Fruit fly (Drosophila melanogaster) whole organism, prepupa: ENCODE data around the gene Pdss2.

Experiments
- Blimp-1 ChIP-seq: fragments of 200-800 bp; sonication (Bioruptor generic); optimal IDR thresholded peaks from 3 replicates; lab custom pipeline; 2017; ENCODE audit warnings: missing biosample characterization, missing genetic modification characterization, mild to moderate bottlenecking, moderate library complexity, missing genetic modification reagents
- CG10631 ChIP-seq: fragments of 200-800 bp; sonication (Bioruptor generic); optimal IDR thresholded peaks from 2 replicates; lab custom pipeline; 2016; ENCODE audit warnings: missing biosample characterization, missing genetic modification characterization
- CG11294 ChIP-seq: fragments of 200-800 bp; sonication (Bioruptor generic); IDR thresholded peaks from 2 replicates; pipeline ENCODE4 v1.3.6; 2022; ENCODE audit warnings: missing biosample characterization, missing genetic modification characterization
- CG11902 ChIP-seq: fragments of 200-800 bp; sonication (Bioruptor generic); optimal IDR thresholded peaks from 3 replicates; lab custom pipeline; 2016; ENCODE audit warnings: missing biosample characterization, missing genetic modification characterization
- CG15336 ChIP-seq: fragments of 200-800 bp; sonication (Bioruptor generic); IDR thresholded peaks from 2 replicates; pipeline ENCODE4 v1.3.6; 2022; ENCODE audit warnings: missing biosample characterization, missing genetic modification characterization
- CG1621 ChIP-seq: fragments of 200-800 bp; sonication (Bioruptor generic); optimal IDR thresholded peaks from 3 replicates; lab custom pipeline; 2018; ENCODE audit warnings: missing biosample characterization, mild to moderate bottlenecking, missing genetic modification characterization
- CG16779 ChIP-seq: fragments of 200-800 bp; sonication (Bioruptor generic); optimal IDR thresholded peaks from 3 replicates; lab custom pipeline; 2017; ENCODE audit warnings: missing biosample characterization, mild to moderate bottlenecking, missing genetic modification characterization
- CG3032 ChIP-seq: fragments of 200-800 bp; optimal IDR thresholded peaks from 2 replicates; lab custom pipeline; 2019; ENCODE audit warnings: missing biosample characterization, mild to moderate bottlenecking, missing genetic modification characterization, moderate library complexity
- CG32006 ChIP-seq: fragments of 200-800 bp; sonication (Bioruptor generic); optimal IDR thresholded peaks from 3 replicates; lab custom pipeline; 2017; ENCODE audit warnings: missing biosample characterization, mild to moderate bottlenecking, missing genetic modification characterization
- CG6276 ChIP-seq: fragments of 200-800 bp; sonication (Bioruptor generic); optimal IDR thresholded peaks from 2 replicates; lab custom pipeline; 2017; ENCODE audit warnings: missing biosample characterization, mild to moderate bottlenecking, missing genetic modification characterization
- CG6792 ChIP-seq: fragments of 200-800 bp; sonication (Bioruptor generic); optimal IDR thresholded peaks from 3 replicates; lab custom pipeline; 2016; ENCODE audit warnings: missing biosample characterization, missing genetic modification characterization
- CG6808 ChIP-seq: fragments of 200-800 bp; sonication (Bioruptor generic); optimal IDR thresholded peaks from 3 replicates; lab custom pipeline; 2017; ENCODE audit warnings: missing biosample characterization, missing genetic modification characterization, mild to moderate bottlenecking, moderate library complexity, missing genetic modification reagents
- CG6854 ChIP-seq: fragments of 200-800 bp; sonication (Bioruptor generic); optimal IDR thresholded peaks from 2 replicates; lab custom pipeline; 2017; ENCODE audit warnings: missing biosample characterization, mild to moderate bottlenecking, missing genetic modification characterization
- CG7368 ChIP-seq: fragments of 200-800 bp; sonication (Bioruptor generic); optimal IDR thresholded peaks from 3 replicates; lab custom pipeline; 2016; ENCODE audit warnings: missing biosample characterization, missing genetic modification characterization
- CG8119 ChIP-seq: fragments of 200-800 bp; sonication (Bioruptor generic); IDR thresholded peaks from 3 replicates; pipeline ENCODE4 v1.3.6; 2022; ENCODE audit warnings: missing biosample characterization, missing genetic modification characterization
- CG8319 ChIP-seq: fragments of 200-800 bp; sonication (Bioruptor generic); optimal IDR thresholded peaks from 3 replicates; lab custom pipeline; 2016; ENCODE audit warnings: missing biosample characterization, missing genetic modification characterization
- CG9139 ChIP-seq: fragments of 200-800 bp; sonication (Bioruptor generic); optimal IDR thresholded peaks from 3 replicates; lab custom pipeline; 2017; ENCODE audit warnings: missing biosample characterization, mild to moderate bottlenecking, missing genetic modification characterization
- Eip75B ChIP-seq: fragments of 200-800 bp; sonication (Bioruptor generic); optimal IDR thresholded peaks from 3 replicates; lab custom pipeline; 2016; ENCODE audit warnings: missing biosample characterization, missing genetic modification characterization
- Eip78C ChIP-seq: fragments of 200-800 bp; sonication (Bioruptor generic); peaks from one replicate; lab custom pipeline; 2016; ENCODE audit warnings: missing biosample characterization, missing genetic modification characterization
- Ets96B ChIP-seq: fragments of 200-800 bp; optimal IDR thresholded peaks from 2 replicates; lab custom pipeline; 2019; ENCODE audit warnings: missing biosample characterization, mild to moderate bottlenecking, missing genetic modification characterization, moderate library complexity
- Gug ChIP-seq: fragments of 200-800 bp; sonication (Bioruptor generic); IDR thresholded peaks from 2 replicates; pipeline ENCODE4 v1.3.6; 2022; ENCODE audit warnings: missing biosample characterization, missing genetic modification characterization
- Hr38 ChIP-seq: sonication (Bioruptor generic); optimal IDR thresholded peaks from 2 replicates; lab custom pipeline; 2016; ENCODE audit warnings: missing biosample characterization, missing genetic modification characterization
- Hr39 ChIP-seq: fragments of 200-800 bp; sonication (Bioruptor generic); optimal IDR thresholded peaks from 2 replicates; lab custom pipeline; 2016; ENCODE audit warnings: missing biosample characterization, missing genetic modification characterization
- Lpt ChIP-seq: fragments of 200-800 bp; sonication (Bioruptor generic); optimal IDR thresholded peaks from 3 replicates; lab custom pipeline; 2016; ENCODE audit warnings: missing biosample characterization, missing genetic modification characterization
- Met ChIP-seq: fragments of 200-800 bp; sonication (Bioruptor generic); optimal IDR thresholded peaks from 3 replicates; lab custom pipeline; 2016; ENCODE audit warnings: missing biosample characterization, missing genetic modification characterization
- Smox ChIP-seq: fragments of 200-800 bp; sonication (Bioruptor generic); optimal IDR thresholded peaks from 3 replicates; lab custom pipeline; 2016; ENCODE audit warnings: missing biosample characterization, missing genetic modification characterization
- Sox102F ChIP-seq: fragments of 200-800 bp; sonication (Bioruptor generic); optimal IDR thresholded peaks from 2 replicates; lab custom pipeline; 2016; ENCODE audit warnings: missing biosample characterization, mild to moderate bottlenecking, missing genetic modification characterization
- Sox15 ChIP-seq: fragments of 200-800 bp; sonication (Bioruptor generic); optimal IDR thresholded peaks from 3 replicates; lab custom pipeline; 2016; ENCODE audit warnings: missing biosample characterization, missing genetic modification characterization
- achi ChIP-seq: fragments of 200-800 bp; sonication (Bioruptor generic); optimal IDR thresholded peaks from 3 replicates; lab custom pipeline; 2016; ENCODE audit warnings: missing biosample characterization, missing genetic modification characterization
- cyc ChIP-seq: fragments of 200-800 bp; sonication (Bioruptor generic); optimal IDR thresholded peaks from 3 replicates; lab custom pipeline; 2016; ENCODE audit warnings: missing biosample characterization, missing genetic modification characterization
- dac ChIP-seq: fragments of 200-800 bp; sonication (Bioruptor generic); optimal IDR thresholded peaks from 2 replicates; lab custom pipeline; 2017; ENCODE audit warnings: missing biosample characterization, mild to moderate bottlenecking, missing genetic modification characterization
- dsx ChIP-seq: fragments of 200-800 bp; optimal IDR thresholded peaks from 3 replicates; lab custom pipeline; 2019; ENCODE audit warnings: missing biosample characterization, mild to moderate bottlenecking, missing genetic modification characterization, moderate library complexity; ENCODE audit not compliant: poor library complexity, severe bottlenecking
- eg ChIP-seq: fragments of 200-800 bp; sonication (Bioruptor generic); IDR thresholded peaks from 3 replicates; pipeline ENCODE4 v1.3.6; 2022; ENCODE audit warnings: missing biosample characterization, missing genetic modification characterization
- esn ChIP-seq: fragments of 200-800 bp; sonication (Bioruptor generic); optimal IDR thresholded peaks from 2 replicates; lab custom pipeline; 2016; ENCODE audit warnings: missing biosample characterization, mild to moderate bottlenecking, missing genetic modification characterization, moderate library complexity
- fd59A ChIP-seq: fragments of 200-800 bp; sonication (Bioruptor generic); optimal IDR thresholded peaks from 2 replicates; lab custom pipeline; 2017; ENCODE audit warnings: missing biosample characterization, mild to moderate bottlenecking, missing genetic modification characterization, missing genetic modification reagents
- fd85E ChIP-seq: fragments of 200-800 bp; sonication (Bioruptor generic); optimal IDR thresholded peaks from 3 replicates; lab custom pipeline; 2016; ENCODE audit warnings: missing biosample characterization, missing genetic modification characterization
- fkh ChIP-seq: fragments of 200-800 bp; sonication (Bioruptor generic); optimal IDR thresholded peaks from 3 replicates; lab custom pipeline; 2017; ENCODE audit warnings: missing biosample characterization, mild to moderate bottlenecking, missing genetic modification characterization, moderate library complexity
- lz ChIP-seq: fragments of 200-800 bp; sonication (Bioruptor generic); optimal IDR thresholded peaks from 3 replicates; lab custom pipeline; 2016; ENCODE audit warnings: missing biosample characterization, missing genetic modification characterization
- net ChIP-seq: fragments of 200-800 bp; sonication (Bioruptor generic); optimal IDR thresholded peaks from 3 replicates; lab custom pipeline; 2016; ENCODE audit warnings: missing biosample characterization, missing genetic modification characterization
- salr ChIP-seq, 2 experiments: fragments of 200-800 bp; sonication (Bioruptor generic); optimal IDR thresholded peaks; 3 replicates each; lab custom pipeline; 2016 to 2018; ENCODE audit warnings: missing biosample characterization in 2 of 2, missing genetic modification characterization in 2 of 2, mild to moderate bottlenecking in 1 of 2
- spab ChIP-seq: fragments of 200-800 bp; sonication (Bioruptor generic); optimal IDR thresholded peaks from 2 replicates; lab custom pipeline; 2017; ENCODE audit warnings: missing biosample characterization, mild to moderate bottlenecking, missing genetic modification characterization, missing genetic modification reagents
- svp ChIP-seq: fragments of 200-800 bp; sonication (Bioruptor generic); peaks from one replicate; lab custom pipeline; 2016; ENCODE audit warnings: missing biosample characterization, missing genetic modification characterization
- topi ChIP-seq: fragments of 200-800 bp; sonication (Bioruptor generic); optimal IDR thresholded peaks from 3 replicates; lab custom pipeline; 2016; ENCODE audit warnings: missing biosample characterization, missing genetic modification characterization
- vri ChIP-seq: fragments of 200-800 bp; sonication (Bioruptor generic); optimal IDR thresholded peaks from 3 replicates; lab custom pipeline; 2016; ENCODE audit warnings: missing biosample characterization, mild to moderate bottlenecking, missing genetic modification characterization

The Pdss2 gene

DNA sequence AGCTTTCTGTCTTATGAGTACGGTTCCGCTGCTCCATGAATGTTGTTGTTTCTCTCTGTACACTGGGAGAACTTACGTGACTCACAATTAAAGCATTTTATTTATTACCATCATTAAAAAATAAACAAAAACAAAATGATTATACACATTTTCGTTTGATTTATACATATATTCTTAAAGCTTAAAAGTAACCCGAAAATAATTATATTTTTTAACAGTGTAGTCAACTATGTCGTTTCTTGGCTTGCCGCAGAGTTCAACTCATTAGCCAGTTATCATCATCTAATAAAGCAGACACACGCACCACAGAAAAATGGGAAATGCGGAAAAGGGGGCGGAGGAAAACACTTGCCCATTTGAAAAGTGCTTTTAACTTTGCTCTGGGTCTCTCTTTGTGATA, 9.7 kb downstream of the Pdss2 start (continued):
- peak; percentile 75 for TF ChIP-seq svp (GFP tag; lab: Kevin White, UChicago)
- TF ChIP-seq salr (GFP tag; optimal IDR thresholded peaks at IDR 0.05; lab: Kevin White, UChicago): peak in 1 of 2 experiments; percentile 37
- TF ChIP-seq CG7368 (GFP tag; lab: Kevin White, UChicago): peak; percentile 8
- no peak for TF ChIP-seq Hr38 (GFP tag; lab: Kevin White, UChicago)
- TF ChIP-seq CG15336 (GFP tag; lab: Robert Waterston, UW): peak; percentile 80
- TF ChIP-seq CG11902 (GFP tag; lab: Kevin White, UChicago): no peak
- TF ChIP-seq spab (GFP tag; lab: Kevin White, UChicago): no peak
- TF ChIP-seq Met (GFP tag; lab: Kevin White, UChicago): peak; percentile 51
- peak; percentile 53 for TF ChIP-seq esn (GFP tag; lab: Kevin White, UChicago)
- no peak for TF ChIP-seq fkh (GFP tag; lab: Kevin White, UChicago)
- no peak for TF ChIP-seq fd85E (GFP tag; lab: Kevin White, UChicago)
- no peak for TF ChIP-seq CG11294 (GFP tag; lab: Robert Waterston, UW)
- TF ChIP-seq Blimp-1 (GFP tag; lab: Kevin White, UChicago): no peak
- peak; percentile 25 for TF ChIP-seq Lpt (GFP tag; lab: Kevin White, UChicago)
- no peak for TF ChIP-seq Sox15 (GFP tag; lab: Kevin White, UChicago)
- peak; percentile 29 for TF ChIP-seq cyc
- peak; percentile 88 for TF ChIP-seq Eip78C (GFP tag; lab: Kevin White, UChicago)
- TF ChIP-seq CG1621 (tag; lab: Kevin White, UChicago): no peak
- peak; percentile 20 for TF ChIP-seq Sox102F (GFP tag; lab: Kevin White, UChicago)
- TF ChIP-seq vri (GFP tag; lab: Kevin White, UChicago): no peak
- TF ChIP-seq CG9139 (GFP tag; lab: Kevin White, UChicago): no peak
- peak; percentile 4 for TF ChIP-seq lz (GFP tag; lab: Kevin White, UChicago)
- TF ChIP-seq CG6854: no peak
- TF ChIP-seq achi (GFP tag; lab: Kevin White, UChicago): peak; percentile 58
- peak; percentile 73 for TF ChIP-seq CG32006 (GFP tag; lab: Kevin White, UChicago)
- no peak for TF ChIP-seq fd59A (GFP tag; lab: Kevin White, UChicago)
- peak; percentile 72 for TF ChIP-seq CG8119 (GFP tag; lab: Robert Waterston, UW)
- peak; percentile 28 for TF ChIP-seq Smox (GFP tag; lab: Kevin White, UChicago)
- TF ChIP-seq net: peak; percentile 56
- no peak for TF ChIP-seq CG6808 (GFP tag; lab: Kevin White, UChicago)
- no peak for TF ChIP-seq CG16779 (tag; lab: Kevin White, UChicago)
- TF ChIP-seq CG6792 (GFP tag; lab: Kevin White, UChicago): no peak
- no peak for TF ChIP-seq dac
- TF ChIP-seq Hr39: peak; percentile 48

DNA sequence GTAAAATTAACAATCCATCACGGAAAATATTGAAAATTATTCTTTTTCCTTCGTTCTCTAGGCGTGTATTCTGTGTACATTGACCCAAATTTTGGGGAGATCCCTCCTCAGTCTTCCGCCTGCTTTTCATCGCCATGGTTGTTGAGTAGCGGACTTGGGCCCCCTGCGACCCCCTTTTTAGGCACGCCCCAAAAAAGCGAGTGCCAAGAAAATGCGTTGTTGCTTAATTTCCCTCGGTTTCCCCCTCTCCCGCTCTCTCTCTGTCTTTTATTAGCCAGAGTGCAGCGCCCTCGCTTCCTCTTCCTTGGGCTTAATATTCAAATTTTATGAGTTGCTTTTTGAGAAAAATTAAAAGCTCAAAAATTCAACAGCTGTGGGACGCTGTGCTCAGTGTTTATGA, 13.1 kb downstream of the Pdss2 start:
- TF ChIP-seq vri (GFP tag; lab: Kevin White, UChicago) (peak; percentile 59), Blimp-1 (GFP tag; lab: Kevin White, UChicago) (no peak), Lpt (GFP tag; lab: Kevin White, UChicago) (no peak), Eip78C (GFP tag; lab: Kevin White, UChicago) (peak; percentile 42), esn (GFP tag; lab: Kevin White, UChicago) (no peak)

DNA sequence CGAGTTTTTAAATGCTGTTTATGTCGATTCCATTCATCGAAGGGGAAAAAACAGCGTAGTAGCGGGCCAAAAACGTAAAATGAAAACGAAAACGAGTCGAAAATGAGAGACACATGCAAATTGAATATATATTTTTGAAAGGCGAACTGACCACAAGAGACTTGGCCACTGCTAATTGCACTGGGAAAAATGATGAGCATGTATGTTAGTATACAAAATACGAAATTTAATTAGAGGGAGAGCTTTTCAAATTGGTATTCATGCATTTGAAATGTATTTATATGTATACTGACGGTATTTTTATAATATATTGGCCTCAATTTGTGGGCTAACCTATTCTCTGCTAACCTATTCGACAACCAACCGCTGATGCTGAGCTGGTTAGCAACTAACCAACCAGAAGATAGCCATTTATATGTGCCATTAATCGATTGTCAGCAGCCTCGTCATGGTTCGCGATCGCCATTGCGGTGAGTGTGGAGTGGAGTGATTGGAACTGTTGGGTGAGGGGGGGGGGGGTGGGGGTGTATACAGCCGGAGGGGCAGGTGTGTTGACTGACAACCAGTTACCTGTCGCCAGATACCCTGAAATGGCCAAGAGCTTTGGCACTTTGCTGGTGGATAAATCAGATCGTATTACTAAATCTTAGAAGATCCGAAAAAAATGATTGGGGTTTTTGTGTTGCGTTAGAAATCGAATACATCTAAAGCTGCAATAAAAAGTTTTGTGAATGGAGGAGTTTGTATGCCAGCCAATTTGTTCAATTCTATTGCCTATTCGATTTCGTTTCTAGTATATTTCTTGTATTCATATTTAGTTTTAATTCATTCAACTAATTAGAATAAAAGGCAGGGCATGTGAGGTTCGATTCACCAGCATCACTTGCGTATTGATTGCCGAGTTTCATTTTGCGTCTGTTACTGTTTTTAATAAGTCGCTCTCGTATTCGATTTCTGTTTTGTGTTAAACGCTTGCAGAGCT, 14.5 kb downstream of the Pdss2 start:
- TF ChIP-seq Eip75B (GFP tag; lab: Kevin White, UChicago): peak; percentile 31
- TF ChIP-seq salr (GFP tag; optimal IDR thresholded peaks at IDR 0.05; lab: Kevin White, UChicago): peak in 1 of 2 experiments; percentile 35
- TF ChIP-seq Gug (GFP tag; lab: Robert Waterston, UW): no peak; the same call in 1 of the 2 replicates
- TF ChIP-seq Blimp-1 (GFP tag; lab: Kevin White, UChicago): peak; percentile 57
- no peak for TF ChIP-seq fkh (GFP tag; lab: Kevin White, UChicago)
- peak; percentile 68 for TF ChIP-seq Ets96B
- TF ChIP-seq achi (GFP tag; lab: Kevin White, UChicago): peak; percentile 46
- peak; percentile 50 for TF ChIP-seq topi
- TF ChIP-seq CG15336 (GFP tag; lab: Robert Waterston, UW): peak; percentile 81
- peak; percentile 60 for TF ChIP-seq CG10631
- TF ChIP-seq dsx (GFP tag; lab: Kevin White, UChicago): peak; percentile 60
- TF ChIP-seq CG6854: no peak
- TF ChIP-seq CG8319 (GFP tag; lab: Kevin White, UChicago): no peak
- TF ChIP-seq CG6276 (GFP tag; lab: Kevin White, UChicago): peak; percentile 73
- peak; percentile 63 for TF ChIP-seq CG3032 (tag; lab: Kevin White, UChicago)
- peak; percentile 27 for TF ChIP-seq cyc
- TF ChIP-seq CG11902 (GFP tag; lab: Kevin White, UChicago): peak; percentile 35
- peak; percentile 22 for TF ChIP-seq esn (GFP tag; lab: Kevin White, UChicago)
- peak; percentile 16 for TF ChIP-seq CG7368 (GFP tag; lab: Kevin White, UChicago)
- TF ChIP-seq eg (GFP tag; lab: Robert Waterston, UW): peak; percentile 74
- peak; percentile 90 for TF ChIP-seq Eip78C (GFP tag; lab: Kevin White, UChicago)
